Fruit fly (Drosophila melanogaster) Kc167 (cell line): ENCODE data around the gene Cp7Fb.

ENCODE experiments used
- Myc ChIP-seq: fragments of >200 bp; optimal IDR thresholded peaks from 2 replicates; lab custom pipeline; 2017; ENCODE audit warnings: missing external identifiers
- Sin3A ChIP-seq: fragments of >200 bp; optimal IDR thresholded peaks from 2 replicates; lab custom pipeline; 2018; ENCODE audit warnings: missing external identifiers
- h ChIP-seq: fragments of >200 bp; optimal IDR thresholded peaks from 3 replicates; lab custom pipeline; 2018; ENCODE audit warnings: missing external identifiers
- insv ChIP-seq: fragments of >200 bp; optimal IDR thresholded peaks from 3 replicates; lab custom pipeline; 2018; ENCODE audit warnings: missing external identifiers
- psq ChIP-seq: fragments of >200 bp; optimal IDR thresholded peaks from 2 replicates; lab custom pipeline; 2017; ENCODE audit warnings: missing external identifiers
- ttk ChIP-seq: sonication (Bioruptor generic); optimal IDR thresholded peaks from 2 replicates; lab custom pipeline; 2017; ENCODE audit warnings: missing external identifiers

The Cp7Fb gene

dm6 chrX:8475657-8476056 lies 2.0 kb downstream of the Cp7Fb start:
- TF ChIP-seq insv (lab: Kevin White, UChicago) (no peak), h (lab: Kevin White, UChicago) (no peak), psq (no peak), Myc (lab: Kevin White, UChicago) (no peak), Sin3A (lab: Kevin White, UChicago) (no peak), ttk (lab: Kevin White, UChicago) (no peak)

- TF ChIP-seq ttk (lab: Kevin White, UChicago) (no peak), Sin3A (lab: Kevin White, UChicago) (no peak), h (lab: Kevin White, UChicago) (no peak), Myc (lab: Kevin White, UChicago) (no peak), insv (lab: Kevin White, UChicago) (no peak), psq (no peak)
Measured at dm6 chrX:8476817-8477216, 3.2 kb downstream of the Cp7Fb start, which contains the start of gene Cp7Fc. TSS of gene Cp7Fc (plus strand) at chrX:8477117.

dm6 chrX:8479031-8479568 lies 5.5 kb downstream of the Cp7Fb start, which contains the start of gene Cp36:
TSS of gene Cp36 (plus strand) at chrX:8479319.
- TF ChIP-seq ttk (lab: Kevin White, UChicago) (no peak), psq (no peak), Sin3A (lab: Kevin White, UChicago) (no peak), h (lab: Kevin White, UChicago) (no peak), insv (lab: Kevin White, UChicago) (no peak), Myc (lab: Kevin White, UChicago) (no peak)

- TF ChIP-seq Sin3A (lab: Kevin White, UChicago) (no peak), h (lab: Kevin White, UChicago) (no peak)
Measured at dm6 chrX:8481462-8481861, 7.8 kb downstream of the Cp7Fb start, which contains the start of gene Cp38. TSS of gene Cp38 (plus strand) at chrX:8481837.

dm6 chrX:8483671-8484070 lies 10.0 kb downstream of the Cp7Fb start, which contains the start of gene CG33223:
TSS of gene CG33223 (minus strand) at chrX:8483885.
- TF ChIP-seq ttk (lab: Kevin White, UChicago), result no peak
- no peak for TF ChIP-seq psq
- TF ChIP-seq Myc (lab: Kevin White, UChicago), result no peak
- TF ChIP-seq h (lab: Kevin White, UChicago), result no peak
- TF ChIP-seq Sin3A (lab: Kevin White, UChicago), result no peak
- TF ChIP-seq insv (lab: Kevin White, UChicago), result no peak

- no peak for TF ChIP-seq Sin3A (lab: Kevin White, UChicago)
- no peak for TF ChIP-seq ttk (lab: Kevin White, UChicago)
- no peak for TF ChIP-seq psq
- TF ChIP-seq insv (lab: Kevin White, UChicago), result no peak
- TF ChIP-seq h (lab: Kevin White, UChicago), result no peak
- TF ChIP-seq Myc (lab: Kevin White, UChicago), result no peak
Measured at dm6 chrX:8484778-8485177, 11.1 kb downstream of the Cp7Fb start.

dm6 chrX:8489048-8489447 lies 15.4 kb downstream of the Cp7Fb start, which contains the start of gene CG33181:
TSS of gene CG33181 (plus strand) at chrX:8489348.
- no peak for TF ChIP-seq insv (lab: Kevin White, UChicago)
- TF ChIP-seq h (lab: Kevin White, UChicago), result no peak
- TF ChIP-seq psq, result no peak
- TF ChIP-seq Sin3A (lab: Kevin White, UChicago), result no peak
- TF ChIP-seq Myc (lab: Kevin White, UChicago), result no peak

dm6 chrX:8489485-8489970 lies 15.9 kb downstream of the Cp7Fb start, which contains the start of gene otu:
TSS of gene otu (minus strand) at chrX:8489535.
- TF ChIP-seq ttk (lab: Kevin White, UChicago) (no peak), psq (no peak), insv (lab: Kevin White, UChicago) (no peak), Sin3A (lab: Kevin White, UChicago) (no peak), h (lab: Kevin White, UChicago) (no peak), Myc (lab: Kevin White, UChicago) (no peak)

- TF ChIP-seq ttk (lab: Kevin White, UChicago) (no peak), Myc (lab: Kevin White, UChicago) (no peak), psq (no peak), h (lab: Kevin White, UChicago) (no peak), Sin3A (lab: Kevin White, UChicago) (no peak), insv (lab: Kevin White, UChicago) (no peak)
Measured at dm6 chrX:8490291-8490975, 16.8 kb downstream of the Cp7Fb start.

dm6 chrX:8490976-8491345 lies 17.3 kb downstream of the Cp7Fb start:
- TF ChIP-seq psq, result no peak
- no peak for TF ChIP-seq insv (lab: Kevin White, UChicago)
- no peak for TF ChIP-seq h (lab: Kevin White, UChicago)
- TF ChIP-seq Myc (lab: Kevin White, UChicago), result no peak
- no peak for TF ChIP-seq ttk (lab: Kevin White, UChicago)
- no peak for TF ChIP-seq Sin3A (lab: Kevin White, UChicago)

- TF ChIP-seq h (lab: Kevin White, UChicago), result peak; percentile 9
- no peak for TF ChIP-seq psq
- peak; percentile 25 for TF ChIP-seq insv (lab: Kevin White, UChicago)
Measured at dm6 chrX:8491452-8492046, 17.9 kb downstream of the Cp7Fb start.
